Worm (Caenorhabditis elegans): Measurements from ENCODE around the gene Y37E11AL.9.

Y37E11AL.9 gene

DNA sequence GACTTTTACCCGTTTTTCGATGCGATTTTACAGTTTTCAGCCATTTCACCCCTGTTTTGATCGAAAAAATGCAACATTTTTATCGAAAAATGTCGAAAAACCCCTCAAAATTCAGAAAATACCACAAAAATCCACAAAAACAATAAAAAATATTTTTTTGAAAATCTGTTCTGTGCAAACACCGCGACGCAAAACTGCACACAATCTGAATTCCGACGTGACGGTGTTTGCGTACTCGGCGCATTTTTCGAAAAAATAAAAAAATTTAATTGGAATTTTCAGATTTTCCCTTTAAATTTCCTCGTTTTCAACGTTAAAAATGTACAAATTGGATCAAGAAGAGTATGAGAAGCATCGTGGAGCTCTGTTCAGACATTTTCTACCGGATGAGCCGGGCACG is 25.4 kb upstream of the Y37E11AL.9 start, which contains the start of gene smgl-2:
smgl-2 (plus strand) TSS at position 320 of the 400 bp plus-strand sequence.
- peak; percentile 50 for TF ChIP-seq pqm-1 (tag; optimal IDR thresholded peaks at IDR 0.05)
- TF ChIP-seq aly-2 (tag; optimal IDR thresholded peaks at IDR 0.05): no peak
- TF ChIP-seq ama-1 (optimal IDR thresholded peaks at IDR 0.05): no peak
- TF ChIP-seq lin-39 (tag; optimal IDR thresholded peaks at IDR 0.05): no peak
- TF ChIP-seq mml-1 (tag; optimal IDR thresholded peaks at IDR 0.05): no peak
- peak; percentile 65 for TF ChIP-seq nhr-23 (tag; optimal IDR thresholded peaks at IDR 0.05)
- peak; percentile 79 for TF ChIP-seq pha-4 (tag; optimal IDR thresholded peaks at IDR 0.05)
- TF ChIP-seq fkh-2 (tag; optimal IDR thresholded peaks at IDR 0.05): no peak
- TF ChIP-seq ceh-9 (tag; optimal IDR thresholded peaks at IDR 0.05): no peak
- TF ChIP-seq egl-5 (tag; optimal IDR thresholded peaks at IDR 0.05): peak; percentile 80
- peak; percentile 81 for TF ChIP-seq lin-15B (tag; optimal IDR thresholded peaks at IDR 0.05)
- no peak for TF ChIP-seq nhr-43 (tag; optimal IDR thresholded peaks at IDR 0.05; ENCODE audit: poor library complexity, severe bottlenecking)
- TF ChIP-seq snpc-4 (tag; optimal IDR thresholded peaks at IDR 0.05): peak; percentile 57
- no peak for TF ChIP-seq daf-12 (tag; optimal IDR thresholded peaks at IDR 0.05)
- peak in 1 of 2 experiments; percentile 40 for TF ChIP-seq eor-1 (tag; optimal IDR thresholded peaks at IDR 0.05)
- no peak for TF ChIP-seq nhr-67 (tag; optimal IDR thresholded peaks at IDR 0.05)
- peak; percentile 52 for TF ChIP-seq hmg-11 (tag; optimal IDR thresholded peaks at IDR 0.05)
- TF ChIP-seq nfya-1 (tag; optimal IDR thresholded peaks at IDR 0.05; ENCODE audit: insufficient read depth): peak; percentile 76
- TF ChIP-seq ceh-82 (tag; optimal IDR thresholded peaks at IDR 0.05): peak; percentile 27
- no peak for TF ChIP-seq jun-1 (tag; optimal IDR thresholded peaks at IDR 0.05)
- peak; percentile 41 for TF ChIP-seq elt-2 (tag; optimal IDR thresholded peaks at IDR 0.05)
- no peak for TF ChIP-seq ztf-4 (tag; optimal IDR thresholded peaks at IDR 0.05)
- no peak for TF ChIP-seq zag-1 (tag; optimal IDR thresholded peaks at IDR 0.05)
- no peak for TF ChIP-seq fkh-10 (GFP tag; optimal IDR thresholded peaks at IDR 0.05)
- TF ChIP-seq unc-39 (tag; optimal IDR thresholded peaks at IDR 0.05): no peak
- no peak for TF ChIP-seq skn-1 (tag; optimal IDR thresholded peaks at IDR 0.05)
- peak; percentile 42 for TF ChIP-seq nhr-25 (tag; optimal IDR thresholded peaks at IDR 0.05)
- peak; percentile 44 for TF ChIP-seq R02D3.7 (tag; optimal IDR thresholded peaks at IDR 0.05)
- no peak for TF ChIP-seq sea-2 (GFP tag; optimal IDR thresholded peaks at IDR 0.05)
- TF ChIP-seq ceh-28 (tag; optimal IDR thresholded peaks at IDR 0.05): peak; percentile 40

DNA sequence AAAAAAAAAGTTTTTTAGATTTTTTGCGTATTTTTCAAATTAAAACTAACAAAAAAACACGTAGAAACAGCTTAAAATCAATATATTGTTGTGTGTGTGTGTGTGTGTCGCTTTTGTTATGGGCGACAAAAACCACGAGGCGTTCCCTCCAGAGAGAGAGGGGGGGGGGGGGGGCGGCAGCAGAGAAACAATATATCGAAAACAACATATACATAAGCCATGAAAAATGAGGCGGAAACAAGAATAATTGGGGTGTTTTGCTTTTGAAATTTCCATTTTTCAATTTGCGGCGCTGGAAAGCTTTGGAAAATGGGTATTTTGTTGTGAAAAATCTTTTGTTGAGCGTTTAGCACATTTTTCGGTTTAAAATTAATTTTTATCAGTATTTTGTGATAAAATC is 24.9 kb upstream of the Y37E11AL.9 start, which contains the start of gene Y37E11AM.2:
Y37E11AM.2 (minus strand) TSS at position 101 of the 400 bp plus-strand sequence.
- TF ChIP-seq nhr-11 (tag; optimal IDR thresholded peaks at IDR 0.05): no peak
- no peak for TF ChIP-seq jun-1 (tag; optimal IDR thresholded peaks at IDR 0.05)
- no peak for TF ChIP-seq lin-39 (tag; optimal IDR thresholded peaks at IDR 0.05)
- TF ChIP-seq elt-3 (tag; optimal IDR thresholded peaks at IDR 0.05): no peak
- no peak for TF ChIP-seq nhr-28 (tag; optimal IDR thresholded peaks at IDR 0.05)
- no peak for TF ChIP-seq pqm-1 (tag; optimal IDR thresholded peaks at IDR 0.05)
- TF ChIP-seq nhr-43 (tag; optimal IDR thresholded peaks at IDR 0.05; ENCODE audit: poor library complexity, severe bottlenecking): no peak
- no peak for TF ChIP-seq lin-15B (tag; optimal IDR thresholded peaks at IDR 0.05)
- TF ChIP-seq eor-1 (tag; optimal IDR thresholded peaks at IDR 0.05): no peak
- no peak for TF ChIP-seq hmg-11 (tag; optimal IDR thresholded peaks at IDR 0.05)
- no peak for TF ChIP-seq ama-1 (optimal IDR thresholded peaks at IDR 0.05)
- TF ChIP-seq egl-27 (tag; optimal IDR thresholded peaks at IDR 0.05): no peak
- no peak for TF ChIP-seq elt-1 (tag; optimal IDR thresholded peaks at IDR 0.05)
- TF ChIP-seq unc-39 (tag; optimal IDR thresholded peaks at IDR 0.05): no peak
- no peak for TF ChIP-seq nhr-77 (tag; optimal IDR thresholded peaks at IDR 0.05)

DNA sequence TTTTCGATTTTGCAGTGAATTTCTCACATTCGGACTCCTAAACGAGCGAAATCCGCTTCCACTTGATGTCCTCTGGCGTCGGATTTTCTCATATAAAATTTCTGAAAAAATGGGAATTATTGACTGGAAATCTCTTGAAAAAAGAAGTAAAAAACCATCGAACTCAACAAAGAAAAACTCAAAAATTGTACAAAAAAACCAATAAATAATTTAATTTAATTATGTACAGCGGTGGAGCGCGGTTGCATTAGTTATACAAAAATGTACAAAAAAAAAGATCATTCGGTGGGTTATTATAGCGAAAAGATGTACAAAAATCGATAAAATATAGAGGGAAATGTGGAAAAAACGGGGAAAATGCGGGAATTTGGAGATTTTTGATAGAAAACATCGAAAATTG is 22.2 kb upstream of the Y37E11AL.9 start, which contains the start of gene Y37E11AM.4:
Y37E11AM.4 (minus strand) TSS at position 101 of the 400 bp plus-strand sequence.
- TF ChIP-seq mml-1 (tag; optimal IDR thresholded peaks at IDR 0.05) (no peak), lsy-12 (tag; optimal IDR thresholded peaks at IDR 0.05) (no peak), jun-1 (tag; optimal IDR thresholded peaks at IDR 0.05) (no peak), ceh-28 (tag; optimal IDR thresholded peaks at IDR 0.05) (no peak), nhr-23 (tag; optimal IDR thresholded peaks at IDR 0.05) (no peak), fos-1 (tag; optimal IDR thresholded peaks at IDR 0.05) (no peak), lin-39 (tag; optimal IDR thresholded peaks at IDR 0.05) (no peak), elt-2 (tag; optimal IDR thresholded peaks at IDR 0.05) (no peak), mdl-1 (tag; optimal IDR thresholded peaks at IDR 0.05) (no peak), pha-4 (tag; optimal IDR thresholded peaks at IDR 0.05) (no peak), ZK546.5 (tag; optimal IDR thresholded peaks at IDR 0.05) (no peak), R02D3.7 (tag; optimal IDR thresholded peaks at IDR 0.05) (no peak), nhr-25 (tag; optimal IDR thresholded peaks at IDR 0.05) (no peak), ceh-9 (tag; optimal IDR thresholded peaks at IDR 0.05) (no peak), unc-62 (GFP tag; optimal IDR thresholded peaks at IDR 0.05) (no peak), ceh-16 (tag; optimal IDR thresholded peaks at IDR 0.05) (no peak), nhr-28 (tag; optimal IDR thresholded peaks at IDR 0.05) (no peak)
